Worm (Caenorhabditis elegans) whole organism, young adult: ENCODE data around the gene srz-20.

Source experiments
- B0035.1 ChIP-seq: sonication (generic microtip); optimal IDR thresholded peaks from 2 replicates; lab custom pipeline; 2016; ENCODE audit warnings: missing genetic modification characterization, mild to moderate bottlenecking, missing compliant biosample characterization, missing genotype, missing genetic modification reagents
- B0336.3 ChIP-seq: fragments of 200-800 bp; sonication (Bioruptor generic); IDR thresholded peaks from 2 replicates; pipeline ENCODE4 v1.3.6; 2022; ENCODE audit warnings: missing genetic modification characterization, missing compliant biosample characterization
- D2030.7 ChIP-seq: fragments of 200-800 bp; sonication (Bioruptor generic); IDR thresholded peaks from 2 replicates; pipeline ENCODE4 v1.3.6; 2022; ENCODE audit warnings: missing genetic modification reagents, missing genetic modification characterization, missing compliant biosample characterization
- F10E7.11 ChIP-seq: sonication (generic microtip); optimal IDR thresholded peaks from 2 replicates; lab custom pipeline; 2017; ENCODE audit warnings: mild to moderate bottlenecking, missing genetic modification characterization, moderate library complexity, missing compliant biosample characterization
- F39B2.1 ChIP-seq: fragments of 200-800 bp; sonication (Bioruptor generic); IDR thresholded peaks from 2 replicates; pipeline ENCODE4 v1.3.6; 2022; ENCODE audit warnings: missing genetic modification reagents, missing genetic modification characterization, missing compliant biosample characterization
- F55B11.4 ChIP-seq: sonication (generic microtip); optimal IDR thresholded peaks from 2 replicates; lab custom pipeline; 2016; ENCODE audit warnings: missing compliant biosample characterization, missing genetic modification characterization, borderline replicate concordance; ENCODE audit not compliant: insufficient read depth
- F57C9.4 ChIP-seq: sonication (generic microtip); optimal IDR thresholded peaks from 2 replicates; lab custom pipeline; 2017; ENCODE audit warnings: mild to moderate bottlenecking, missing genetic modification characterization, missing compliant biosample characterization
- K12H6.12 ChIP-seq: fragments of 200-800 bp; sonication (Bioruptor generic); optimal IDR thresholded peaks from 2 replicates; lab custom pipeline; 2018; ENCODE audit warnings: mild to moderate bottlenecking, missing genetic modification characterization, missing compliant biosample characterization
- Y53G8AR.9 ChIP-seq: fragments of 200-800 bp; sonication (Bioruptor generic); conservative IDR thresholded peaks from 2 replicates; pipeline ENCODE4 v1.3.6; 2022; ENCODE audit warnings: missing genetic modification reagents, missing genetic modification characterization, missing compliant biosample characterization
- aptf-3 ChIP-seq: fragments of 200-800 bp; sonication (Bioruptor generic); IDR thresholded peaks from 2 replicates; pipeline ENCODE4 v1.3.6; 2022; ENCODE audit warnings: missing genetic modification characterization, missing compliant biosample characterization
- attf-5 ChIP-seq: fragments of 200-800 bp; sonication (Bioruptor generic); optimal IDR thresholded peaks from 2 replicates; lab custom pipeline; 2018; ENCODE audit warnings: mild to moderate bottlenecking, missing genetic modification characterization, missing compliant biosample characterization
- ccch-3 ChIP-seq: fragments of 200-800 bp; sonication (Bioruptor generic); optimal IDR thresholded peaks from 2 replicates; lab custom pipeline; 2018; ENCODE audit warnings: mild to moderate bottlenecking, missing genetic modification characterization, missing compliant biosample characterization
- ceh-58 ChIP-seq: fragments of 200-800 bp; sonication (Bioruptor generic); IDR thresholded peaks from 2 replicates; pipeline ENCODE4 v1.3.6; 2022; ENCODE audit warnings: missing genetic modification characterization, missing compliant biosample characterization
- ceh-79 ChIP-seq: sonication (generic microtip); optimal IDR thresholded peaks from 2 replicates; lab custom pipeline; 2017; ENCODE audit warnings: mild to moderate bottlenecking, missing genetic modification characterization, missing compliant biosample characterization
- die-1 ChIP-seq: sonication (generic microtip); optimal IDR thresholded peaks from 2 replicates; lab custom pipeline; 2016; ENCODE audit warnings: missing genotype, mild to moderate bottlenecking, missing genetic modification characterization, missing compliant biosample characterization
- dpff-1 ChIP-seq: sonication (generic microtip); optimal IDR thresholded peaks from 2 replicates; lab custom pipeline; 2017; ENCODE audit warnings: mild to moderate bottlenecking, missing genetic modification characterization, missing compliant biosample characterization
- dpl-1 ChIP-seq: fragments of 150-350 bp; optimal IDR thresholded peaks from 2 replicates; lab custom pipeline; 2014; ENCODE audit warnings: missing biosample characterization, missing genetic modification reagents, missing genetic modification characterization
- egl-18 ChIP-seq: fragments of 200-800 bp; sonication (Bioruptor generic); IDR thresholded peaks from 2 replicates; pipeline ENCODE4 v1.3.6; 2022; ENCODE audit warnings: missing genetic modification reagents, missing genetic modification characterization, missing compliant biosample characterization
- egrh-3 ChIP-seq: fragments of 200-800 bp; sonication (Bioruptor generic); IDR thresholded peaks from 2 replicates; pipeline ENCODE4 v1.3.6; 2022; ENCODE audit warnings: missing genetic modification reagents, missing genetic modification characterization, missing compliant biosample characterization
- ets-4 ChIP-seq: fragments of 200-800 bp; sonication (Bioruptor generic); optimal IDR thresholded peaks from 2 replicates; lab custom pipeline; 2018; ENCODE audit warnings: mild to moderate bottlenecking, missing genetic modification characterization, missing compliant biosample characterization
- fkh-3 ChIP-seq: sonication (generic microtip); optimal IDR thresholded peaks from 2 replicates; lab custom pipeline; 2016; ENCODE audit warnings: mild to moderate bottlenecking, missing genetic modification characterization, missing compliant biosample characterization
- gei-17 ChIP-seq: fragments of 200-800 bp; sonication (Bioruptor generic); optimal IDR thresholded peaks from 2 replicates; lab custom pipeline; 2018; ENCODE audit warnings: mild to moderate bottlenecking, missing genetic modification characterization, missing compliant biosample characterization
- hmg-20 ChIP-seq: fragments of 200-800 bp; sonication (Bioruptor generic); IDR thresholded peaks from 2 replicates; pipeline ENCODE4 v1.3.6; 2022; ENCODE audit warnings: missing genetic modification reagents, missing genetic modification characterization, missing compliant biosample characterization
- lin-26 ChIP-seq: fragments of 200-800 bp; sonication (Bioruptor generic); IDR thresholded peaks from 2 replicates; pipeline ENCODE4 v1.3.6; 2022; ENCODE audit warnings: missing genetic modification reagents, missing genetic modification characterization, missing compliant biosample characterization
- lin-40 ChIP-seq: sonication (generic microtip); optimal IDR thresholded peaks from 2 replicates; lab custom pipeline; 2016; ENCODE audit warnings: missing genetic modification characterization, mild to moderate bottlenecking, missing compliant biosample characterization, missing genotype, missing genetic modification reagents
- madf-3 ChIP-seq: fragments of 200-800 bp; sonication (Bioruptor generic); IDR thresholded peaks from 2 replicates; pipeline ENCODE4 v1.3.6; 2022; ENCODE audit warnings: missing genetic modification reagents, missing genetic modification characterization, missing compliant biosample characterization
- madf-8 ChIP-seq: fragments of 200-800 bp; sonication (Bioruptor generic); conservative IDR thresholded peaks from 2 replicates; pipeline ENCODE4 v1.3.6; 2022; ENCODE audit warnings: missing genetic modification reagents, missing genetic modification characterization, missing compliant biosample characterization
- nfya-1 ChIP-seq: sonication (generic microtip); optimal IDR thresholded peaks from 2 replicates; lab custom pipeline; 2017; ENCODE audit warnings: antibody characterized with exemption, missing compliant biosample characterization, missing genetic modification characterization, borderline replicate concordance; ENCODE audit not compliant: insufficient read depth
- nhr-120 ChIP-seq: fragments of 200-800 bp; sonication (Bioruptor generic); IDR thresholded peaks from 2 replicates; pipeline ENCODE4 v1.3.6; 2022; ENCODE audit warnings: missing genetic modification characterization, missing compliant biosample characterization
- nhr-80 ChIP-seq: sonication (generic microtip); optimal IDR thresholded peaks from 2 replicates; lab custom pipeline; 2016; ENCODE audit warnings: missing genetic modification characterization, missing compliant biosample characterization
- nhr-90 ChIP-seq: sonication (generic microtip); optimal IDR thresholded peaks from 2 replicates; lab custom pipeline; 2016; ENCODE audit warnings: missing genotype, mild to moderate bottlenecking, missing genetic modification characterization, missing compliant biosample characterization
- rcor-1 ChIP-seq: fragments of 200-800 bp; sonication (Bioruptor generic); IDR thresholded peaks from 2 replicates; pipeline ENCODE4 v1.3.6; 2022; ENCODE audit warnings: missing genetic modification reagents, missing genetic modification characterization, missing compliant biosample characterization
- repo-1 ChIP-seq: sonication (generic microtip); optimal IDR thresholded peaks from 2 replicates; lab custom pipeline; 2017; ENCODE audit warnings: mild to moderate bottlenecking, missing genetic modification characterization, missing compliant biosample characterization
- sdz-38 ChIP-seq: sonication (generic microtip); optimal IDR thresholded peaks from 2 replicates; lab custom pipeline; 2016; ENCODE audit warnings: missing genotype, missing genetic modification characterization, missing compliant biosample characterization
- snpc-4 ChIP-seq, 5 experiments: fragments of 150-350 bp in 1 of 5; sonication (generic microtip) in 4 of 5; optimal IDR thresholded peaks; 2 replicates each; lab custom pipeline; 2014 to 2018; ENCODE audit warnings: missing genetic modification characterization in 5 of 5, missing biosample characterization in 3 of 5, antibody characterized with exemption in 2 of 5, mild to moderate bottlenecking in 2 of 5, missing compliant biosample characterization in 2 of 5, missing genotype in 2 of 5, moderate library complexity in 2 of 5, missing genetic modification reagents in 1 of 5
- tbp1 ChIP-seq: fragments of 200-800 bp; sonication (Bioruptor generic); optimal IDR thresholded peaks from 2 replicates; lab custom pipeline; 2018; ENCODE audit warnings: mild to moderate bottlenecking, missing genetic modification characterization, missing compliant biosample characterization
- tbx-9 ChIP-seq: sonication (generic microtip); optimal IDR thresholded peaks from 2 replicates; lab custom pipeline; 2016; ENCODE audit warnings: borderline replicate concordance, missing genetic modification characterization, inconsistent platforms, missing compliant biosample characterization
- unc-130 ChIP-seq: sonication (generic microtip); optimal IDR thresholded peaks from 2 replicates; lab custom pipeline; 2016; ENCODE audit warnings: missing genetic modification reagents, missing genetic modification characterization, missing compliant biosample characterization
- xnd-1 ChIP-seq: sonication (generic microtip); optimal IDR thresholded peaks from 2 replicates; lab custom pipeline; 2016; ENCODE audit warnings: missing genotype, missing genetic modification reagents, missing genetic modification characterization, missing compliant biosample characterization
- zim-3 ChIP-seq: sonication (generic microtip); optimal IDR thresholded peaks from 2 replicates; lab custom pipeline; 2017; ENCODE audit warnings: mild to moderate bottlenecking, missing genetic modification characterization, moderate library complexity, missing compliant biosample characterization
- ztf-25 ChIP-seq: fragments of 200-800 bp; sonication (Bioruptor generic); IDR thresholded peaks from 2 replicates; pipeline ENCODE4 v1.3.6; 2022; ENCODE audit warnings: missing genetic modification reagents, missing genetic modification characterization, missing compliant biosample characterization

Gene srz-20

ce11 chrIV:3878283-3878938, 37.0 kb upstream of the srz-20 start, which contains the start of gene F37C4.6:
TSS of gene F37C4.6 (minus strand) at chrIV:3878333.
- TF ChIP-seq dpff-1 (tag; lab: Kevin White, UChicago) (no peak), nhr-80 (tag; lab: Kevin White, UChicago) (peak; percentile 76)

ce11 chrIV:3881119-3881518, 34.3 kb upstream of the srz-20 start, which contains the start of the genes F37C4.8 and oac-23:
TSS of gene F37C4.8 (minus strand) at chrIV:3881219.
TSS of gene oac-23 (plus strand) at chrIV:3881441.
- no peak for TF ChIP-seq dpff-1 (tag; lab: Kevin White, UChicago)
- TF ChIP-seq fkh-3 (tag; lab: Kevin White, UChicago), result no peak
- no peak for TF ChIP-seq die-1 (tag; lab: Kevin White, UChicago)
- TF ChIP-seq nhr-90 (tag; lab: Kevin White, UChicago), result no peak
- no peak for TF ChIP-seq egrh-3
- no peak for TF ChIP-seq lin-40 (tag; lab: Kevin White, UChicago)
- no peak for TF ChIP-seq F39B2.1 (GFP tag; lab: Robert Waterston, UW)
- no peak for TF ChIP-seq nhr-120 (GFP tag; lab: Robert Waterston, UW)
- TF ChIP-seq ztf-25 (GFP tag; lab: Robert Waterston, UW), result no peak
- no peak for TF ChIP-seq K12H6.12 (tag; lab: Kevin White, UChicago)
- TF ChIP-seq, all 124 proteins: peak for 0

ce11 chrIV:3885369-3885768, 30.0 kb upstream of the srz-20 start, which contains the start of gene oac-22:
TSS of gene oac-22 (plus strand) at chrIV:3885669.
- TF ChIP-seq B0035.1 (no peak), dpl-1 (GFP tag; lab: Kevin White, UChicago) (no peak), madf-8 (GFP tag; lab: Robert Waterston, UW) (no peak), tbx-9 (tag; lab: Kevin White, UChicago) (no peak), attf-5 (GFP tag; lab: Kevin White, UChicago) (no peak), hmg-20 (GFP tag; lab: Robert Waterston, UW) (no peak), repo-1 (tag; lab: Kevin White, UChicago) (no peak), lin-26 (GFP tag; lab: Robert Waterston, UW) (no peak), F57C9.4 (tag; lab: Kevin White, UChicago) (no peak), gei-17 (GFP tag; lab: Kevin White, UChicago) (no peak), ceh-79 (tag; lab: Kevin White, UChicago) (no peak), unc-130 (GFP tag; lab: Kevin White, UChicago) (no peak), aptf-3 (no peak), zim-3 (tag; lab: Kevin White, UChicago) (no peak), snpc-4 (GFP tag; optimal IDR thresholded peaks at IDR 0.05; lab: Kevin White, UChicago) (no peak), snpc-4 (tag; optimal IDR thresholded peaks at IDR 0.05; lab: Kevin White, UChicago) (no peak), egl-18 (GFP tag; lab: Robert Waterston, UW) (no peak), rcor-1 (GFP tag; lab: Robert Waterston, UW) (no peak), F10E7.11 (tag; lab: Kevin White, UChicago) (no peak), madf-3 (no peak)

ce11 chrIV:3888963-3889362, 26.4 kb upstream of the srz-20 start, which contains the start of gene oac-21:
TSS of gene oac-21 (plus strand) at chrIV:3889263.
- no peak for TF ChIP-seq ceh-58

ce11 chrIV:3892027-3892426, 23.4 kb upstream of the srz-20 start, which contains the start of gene F56D6.9:
TSS of gene F56D6.9 (plus strand) at chrIV:3892327.
- TF ChIP-seq Y53G8AR.9 (GFP tag; lab: Robert Waterston, UW), result no peak
- no peak for TF ChIP-seq nfya-1 (tag; lab: Kevin White, UChicago)
- no peak for TF ChIP-seq ets-4 (GFP tag; lab: Kevin White, UChicago)
- TF ChIP-seq sdz-38, result no peak
- TF ChIP-seq nhr-120 (GFP tag; lab: Robert Waterston, UW), result no peak
- no peak for TF ChIP-seq tbp1
- no peak for TF ChIP-seq ccch-3 (GFP tag; lab: Kevin White, UChicago)
- no peak for TF ChIP-seq unc-130 (GFP tag; lab: Kevin White, UChicago)
- TF ChIP-seq madf-3, result no peak
- no peak for TF ChIP-seq gei-17 (GFP tag; lab: Kevin White, UChicago)
- TF ChIP-seq F55B11.4 (tag; lab: Kevin White, UChicago), result no peak
- TF ChIP-seq xnd-1 (tag; lab: Kevin White, UChicago), result no peak
- no peak for TF ChIP-seq egrh-3
- TF ChIP-seq D2030.7 (GFP tag; lab: Robert Waterston, UW), result no peak
- no peak for TF ChIP-seq F10E7.11 (tag; lab: Kevin White, UChicago)
- TF ChIP-seq B0336.3 (GFP tag; lab: Robert Waterston, UW), result no peak
